Worm (Caenorhabditis elegans) whole organism, late embryonic: ENCODE data around the gene C05D12.5.

ENCODE experiments used
- npax-4 ChIP-seq: sonication (generic microtip); optimal IDR thresholded peaks from 2 replicates; lab custom pipeline; 2016; ENCODE audit warnings: missing genetic modification characterization, missing compliant biosample characterization
- syd-9 ChIP-seq: sonication (generic microtip); optimal IDR thresholded peaks from 2 replicates; lab custom pipeline; 2016; ENCODE audit warnings: mild to moderate bottlenecking, missing genetic modification characterization, moderate library complexity, missing compliant biosample characterization
- unc-86 ChIP-seq: sonication (generic microtip); optimal IDR thresholded peaks from 2 replicates; lab custom pipeline; 2016; ENCODE audit warnings: missing genetic modification characterization, missing compliant biosample characterization

DNA sequence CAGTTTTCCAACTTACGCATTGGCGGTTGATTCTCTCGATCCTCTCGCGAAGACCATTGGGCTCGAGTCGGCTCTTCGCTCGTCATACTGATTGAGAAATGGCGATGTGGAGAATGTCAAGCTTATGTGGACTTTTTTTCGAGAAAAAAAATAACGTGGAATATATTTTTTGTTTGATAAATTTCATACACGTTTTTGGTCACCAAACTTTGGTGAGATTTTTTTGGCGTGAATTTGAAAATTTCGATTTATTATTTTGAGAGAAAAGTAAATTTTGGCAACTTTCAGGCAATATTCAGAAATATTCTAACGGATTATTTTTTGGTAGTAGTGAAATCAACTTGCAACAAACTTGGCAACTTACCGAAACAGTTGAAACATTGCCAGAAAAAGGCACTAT is 45.0 kb downstream of the C05D12.5 start, which contains the start of gene W02B12.12:
- TF ChIP-seq npax-4 (tag; lab: Kevin White, UChicago) (no peak), unc-86 (no peak), syd-9 (tag; lab: Kevin White, UChicago) (no peak)
